Worm (Caenorhabditis elegans) whole organism, young adult: ENCODE data around the gene algn-8.

ENCODE experiments used
- F33H1.4 ChIP-seq: fragments of 200-800 bp; sonication (Bioruptor generic); IDR thresholded peaks from 2 replicates; pipeline ENCODE4 v1.3.6; 2022; ENCODE audit warnings: missing genetic modification reagents, missing genetic modification characterization, missing compliant biosample characterization
- F39B2.1 ChIP-seq: fragments of 200-800 bp; sonication (Bioruptor generic); IDR thresholded peaks from 2 replicates; pipeline ENCODE4 v1.3.6; 2022; ENCODE audit warnings: missing genetic modification reagents, missing genetic modification characterization, missing compliant biosample characterization
- T07F8.4 ChIP-seq: sonication (generic microtip); optimal IDR thresholded peaks from 2 replicates; lab custom pipeline; 2016; ENCODE audit warnings: mild to moderate bottlenecking, missing genetic modification characterization, moderate library complexity, missing compliant biosample characterization
- aptf-3 ChIP-seq: fragments of 200-800 bp; sonication (Bioruptor generic); IDR thresholded peaks from 2 replicates; pipeline ENCODE4 v1.3.6; 2022; ENCODE audit warnings: missing genetic modification characterization, missing compliant biosample characterization
- dox-1 ChIP-seq: fragments of 200-800 bp; sonication (Bioruptor generic); IDR thresholded peaks from 2 replicates; pipeline ENCODE4 v1.3.6; 2022; ENCODE audit warnings: missing genetic modification reagents, missing genetic modification characterization, missing compliant biosample characterization
- egl-44 ChIP-seq: fragments of 200-800 bp; sonication (Bioruptor generic); IDR thresholded peaks from 2 replicates; pipeline ENCODE4 v1.3.6; 2022; ENCODE audit warnings: missing genetic modification reagents, missing genetic modification characterization, missing compliant biosample characterization
- him-1 ChIP-seq: sonication (generic microtip); optimal IDR thresholded peaks from 2 replicates; lab custom pipeline; 2016; ENCODE audit warnings: missing genotype, missing genetic modification reagents, missing genetic modification characterization, missing compliant biosample characterization
- lin-54 ChIP-seq: fragments of 200-800 bp; sonication (Bioruptor generic); optimal IDR thresholded peaks from 2 replicates; lab custom pipeline; 2018; ENCODE audit warnings: mild to moderate bottlenecking, missing genetic modification characterization, missing compliant biosample characterization
- madf-6 ChIP-seq: fragments of 200-800 bp; sonication (Bioruptor generic); IDR thresholded peaks from 2 replicates; pipeline ENCODE4 v1.3.6; 2022; ENCODE audit warnings: missing genetic modification reagents, missing genetic modification characterization, missing compliant biosample characterization
- nfya-1 ChIP-seq: sonication (generic microtip); optimal IDR thresholded peaks from 2 replicates; lab custom pipeline; 2017; ENCODE audit warnings: antibody characterized with exemption, missing compliant biosample characterization, missing genetic modification characterization, borderline replicate concordance; ENCODE audit not compliant: insufficient read depth
- nhr-27 ChIP-seq: fragments of 200-800 bp; sonication (Bioruptor generic); optimal IDR thresholded peaks from 2 replicates; lab custom pipeline; 2018; ENCODE audit warnings: mild to moderate bottlenecking, missing genetic modification characterization, moderate library complexity, missing compliant biosample characterization
- nhr-90 ChIP-seq: sonication (generic microtip); optimal IDR thresholded peaks from 2 replicates; lab custom pipeline; 2016; ENCODE audit warnings: missing genotype, mild to moderate bottlenecking, missing genetic modification characterization, missing compliant biosample characterization
- somi-1 ChIP-seq: fragments of 200-800 bp; sonication (Bioruptor generic); optimal IDR thresholded peaks from 2 replicates; lab custom pipeline; 2018; ENCODE audit warnings: mild to moderate bottlenecking, missing genetic modification characterization, missing compliant biosample characterization
- sptf-2 ChIP-seq: fragments of 200-800 bp; sonication (Bioruptor generic); optimal IDR thresholded peaks from 2 replicates; lab custom pipeline; 2018; ENCODE audit warnings: mild to moderate bottlenecking, missing genetic modification characterization, missing compliant biosample characterization

ce11 chrII:9935044-9935599 is 48.9 kb upstream of the algn-8 start:
- TF ChIP-seq nhr-90 (tag; lab: Kevin White, UChicago) (no peak), madf-6 (no peak), sptf-2 (GFP tag; lab: Kevin White, UChicago) (no peak), egl-44 (GFP tag; lab: Robert Waterston, UW) (no peak), T07F8.4 (tag; lab: Kevin White, UChicago) (no peak), him-1 (tag; lab: Kevin White, UChicago) (no peak), F33H1.4 (GFP tag; lab: Robert Waterston, UW) (no peak), somi-1 (GFP tag; lab: Kevin White, UChicago) (no peak), nhr-27 (tag; lab: Kevin White, UChicago) (no peak), lin-54 (GFP tag; lab: Kevin White, UChicago) (no peak), dox-1 (GFP tag; lab: Robert Waterston, UW) (no peak), nfya-1 (tag; lab: Kevin White, UChicago) (no peak), F39B2.1 (GFP tag; lab: Robert Waterston, UW) (no peak), aptf-3 (GFP tag; lab: Robert Waterston, UW) (no peak)
